Worm (Caenorhabditis elegans) whole organism, L4 larva: ENCODE measurements around the gene srw-68.

ENCODE experiments used
- F26F4.8 ChIP-seq: fragments of 200-800 bp; sonication (Bioruptor generic); conservative IDR thresholded peaks from 2 replicates; pipeline ENCODE4 v1.3.6; 2022; ENCODE audit warnings: missing genetic modification characterization, missing compliant biosample characterization
- F37D6.2 ChIP-seq: sonication (generic microtip); optimal IDR thresholded peaks from 2 replicates; lab custom pipeline; 2016; ENCODE audit warnings: mild to moderate bottlenecking, missing genetic modification characterization, missing compliant biosample characterization
- F44E2.7 ChIP-seq: fragments of 200-800 bp; sonication (Bioruptor generic); IDR thresholded peaks from 2 replicates; pipeline ENCODE4 v2.1.2; 2022; ENCODE audit warnings: missing genetic modification characterization, missing compliant biosample characterization
- F49E8.2 ChIP-seq: sonication (generic microtip); optimal IDR thresholded peaks from 2 replicates; lab custom pipeline; 2016; ENCODE audit warnings: missing compliant biosample characterization, mild to moderate bottlenecking, missing genetic modification characterization, borderline replicate concordance
- T20F7.1 ChIP-seq: fragments of 200-800 bp; sonication (Bioruptor generic); optimal IDR thresholded peaks from 2 replicates; lab custom pipeline; 2018; ENCODE audit warnings: mild to moderate bottlenecking, missing genetic modification characterization, missing compliant biosample characterization
- T26A8.4 ChIP-seq: fragments of 200-800 bp; sonication (Bioruptor generic); IDR thresholded peaks from 2 replicates; pipeline ENCODE4 v1.3.6; 2022; ENCODE audit warnings: missing genetic modification characterization, missing compliant biosample characterization
- Y105C5A.15 ChIP-seq: fragments of 200-800 bp; sonication (Bioruptor generic); IDR thresholded peaks from 2 replicates; pipeline ENCODE4 v1.3.6; 2022; ENCODE audit warnings: missing genetic modification characterization, missing compliant biosample characterization
- Y75B8A.6 ChIP-seq: fragments of 200-800 bp; sonication (Bioruptor generic); IDR thresholded peaks from 2 replicates; pipeline ENCODE4 v1.3.6; 2022; ENCODE audit warnings: missing genetic modification reagents, missing genetic modification characterization, missing compliant biosample characterization
- ZK337.2 ChIP-seq: fragments of 200-800 bp; sonication (Bioruptor generic); IDR thresholded peaks from 2 replicates; pipeline ENCODE4 v1.3.6; 2022; ENCODE audit warnings: missing genetic modification reagents, missing genetic modification characterization, missing compliant biosample characterization
- aha-1 ChIP-seq: fragments of 150-350 bp; peaks from one replicate; lab custom pipeline; 2014; ENCODE audit warnings: missing biosample characterization, missing genetic modification characterization
- aly-2 ChIP-seq: sonication (generic microtip); optimal IDR thresholded peaks from 2 replicates; lab custom pipeline; 2018; ENCODE audit warnings: missing biosample characterization, missing genetic modification characterization
- ama-1 ChIP-seq: fragments of 150-350 bp; optimal IDR thresholded peaks from 2 replicates; lab custom pipeline; 2014; ENCODE audit warnings: inconsistent platforms, mixed read lengths
- ceh-20 ChIP-seq: fragments of 200-800 bp; sonication (Bioruptor generic); IDR thresholded peaks from 2 replicates; pipeline ENCODE4 v1.3.6; 2022; ENCODE audit warnings: missing genetic modification reagents, missing genetic modification characterization, missing compliant biosample characterization
- ceh-28 ChIP-seq: fragments of 150-350 bp; optimal IDR thresholded peaks from 2 replicates; lab custom pipeline; 2014; ENCODE audit warnings: missing biosample characterization, missing genetic modification reagents, missing genetic modification characterization
- ceh-62 ChIP-seq: sonication (generic microtip); optimal IDR thresholded peaks from 2 replicates; lab custom pipeline; 2017; ENCODE audit warnings: missing biosample characterization, missing genetic modification characterization
- ces-1 ChIP-seq: fragments of 150-350 bp; sonication (generic microtip); optimal IDR thresholded peaks from 4 replicates; lab custom pipeline; 2014; ENCODE audit warnings: missing biosample characterization, missing genetic modification reagents, missing genetic modification characterization
- cey-2 ChIP-seq: sonication (generic microtip); optimal IDR thresholded peaks from 3 replicates; lab custom pipeline; 2017; ENCODE audit warnings: missing genetic modification characterization, mild to moderate bottlenecking, missing compliant biosample characterization, antibody characterized with exemption, borderline replicate concordance; ENCODE audit not compliant: insufficient read depth
- daf-8 ChIP-seq: fragments of 200-800 bp; sonication (Bioruptor generic); IDR thresholded peaks from 2 replicates; pipeline ENCODE4 v1.3.6; 2022; ENCODE audit warnings: missing genetic modification characterization, missing compliant biosample characterization
- dmd-6 ChIP-seq: fragments of 200-800 bp; sonication (Bioruptor generic); IDR thresholded peaks from 2 replicates; pipeline ENCODE4 v1.3.6; 2022; ENCODE audit warnings: missing genetic modification reagents, missing genetic modification characterization, missing compliant biosample characterization
- egl-27 ChIP-seq: sonication (generic microtip); optimal IDR thresholded peaks from 3 replicates; lab custom pipeline; 2017; ENCODE audit warnings: missing biosample characterization, missing genetic modification reagents, missing genetic modification characterization
- egl-43 ChIP-seq: fragments of 200-800 bp; sonication (Bioruptor generic); IDR thresholded peaks from 2 replicates; pipeline ENCODE4 v1.3.6; 2022; ENCODE audit warnings: missing genetic modification reagents, missing genetic modification characterization, missing compliant biosample characterization
- fkh-10 ChIP-seq: fragments of 150-350 bp; optimal IDR thresholded peaks from 2 replicates; lab custom pipeline; 2014; ENCODE audit warnings: missing biosample characterization, missing genetic modification reagents, missing genetic modification characterization
- gei-8 ChIP-seq: fragments of 200-800 bp; sonication (Bioruptor generic); optimal IDR thresholded peaks from 2 replicates; lab custom pipeline; 2018; ENCODE audit warnings: mild to moderate bottlenecking, missing genetic modification characterization, missing compliant biosample characterization
- hif-1 ChIP-seq, 2 experiments: sonication (generic microtip); optimal IDR thresholded peaks; 2 replicates each; lab custom pipeline; 2016 to 2017; ENCODE audit warnings: missing compliant biosample characterization in 2 of 2, missing genetic modification characterization in 2 of 2, missing genetic modification reagents in 2 of 2, missing genotype in 2 of 2, mild to moderate bottlenecking in 1 of 2
- hlh-30 ChIP-seq: sonication (generic microtip); optimal IDR thresholded peaks from 2 replicates; lab custom pipeline; 2017; ENCODE audit warnings: antibody characterized with exemption, mild to moderate bottlenecking, missing genetic modification characterization, missing compliant biosample characterization; ENCODE audit not compliant: insufficient read depth
- jun-1 ChIP-seq: fragments of 150-350 bp; optimal IDR thresholded peaks from 2 replicates; lab custom pipeline; 2014; ENCODE audit warnings: missing biosample characterization, missing genetic modification reagents, missing genetic modification characterization
- lin-1 ChIP-seq: fragments of 200-800 bp; sonication (Bioruptor generic); IDR thresholded peaks from 2 replicates; pipeline ENCODE4 v1.3.6; 2022; ENCODE audit warnings: missing genetic modification reagents, missing genetic modification characterization, missing compliant biosample characterization
- lin-15B ChIP-seq: fragments of 150-350 bp; sonication (generic microtip); optimal IDR thresholded peaks from 3 replicates; lab custom pipeline; 2014; ENCODE audit warnings: missing biosample characterization, missing genetic modification characterization
- lin-38 ChIP-seq: fragments of 200-800 bp; sonication (Bioruptor generic); IDR thresholded peaks from 2 replicates; pipeline ENCODE4 v1.3.6; 2022; ENCODE audit warnings: missing genetic modification reagents, missing genetic modification characterization, missing compliant biosample characterization
- lin-39 ChIP-seq: fragments of 150-350 bp; optimal IDR thresholded peaks from 2 replicates; lab custom pipeline; 2014; ENCODE audit warnings: missing biosample characterization, missing genetic modification reagents, missing genetic modification characterization
- lir-3 ChIP-seq: sonication (generic microtip); optimal IDR thresholded peaks from 2 replicates; lab custom pipeline; 2016; ENCODE audit warnings: mild to moderate bottlenecking, missing genetic modification characterization, missing compliant biosample characterization
- lsy-2 ChIP-seq, 2 experiments: fragments of 150-350 bp in 1 of 2; sonication (generic microtip) in 1 of 2; optimal IDR thresholded peaks; 2 replicates each; lab custom pipeline; 2014 to 2017; ENCODE audit warnings: missing biosample characterization in 2 of 2, missing genetic modification characterization in 2 of 2
- madf-9 ChIP-seq: fragments of 200-800 bp; sonication (Bioruptor generic); conservative IDR thresholded peaks from 2 replicates; pipeline ENCODE4 v1.3.6; 2022; ENCODE audit warnings: missing genetic modification reagents, missing genetic modification characterization, missing compliant biosample characterization
- mep-1 ChIP-seq: fragments of 150-350 bp; sonication (generic microtip); optimal IDR thresholded peaks from 3 replicates; lab custom pipeline; 2014; ENCODE audit warnings: missing biosample characterization, missing genetic modification characterization
- mes-2 ChIP-seq: sonication (generic microtip); optimal IDR thresholded peaks from 2 replicates; lab custom pipeline; 2016; ENCODE audit warnings: missing genotype, mild to moderate bottlenecking, missing genetic modification characterization, missing compliant biosample characterization; ENCODE audit not compliant: poor library complexity, severe bottlenecking
- mxl-3 ChIP-seq: fragments of 200-800 bp; sonication (Bioruptor generic); optimal IDR thresholded peaks from 2 replicates; lab custom pipeline; 2018; ENCODE audit warnings: mild to moderate bottlenecking, missing genetic modification characterization, missing compliant biosample characterization
- nhr-10 ChIP-seq: fragments of 150-350 bp; optimal IDR thresholded peaks from 2 replicates; lab custom pipeline; 2014; ENCODE audit warnings: missing biosample characterization, missing genetic modification characterization
- nhr-11 ChIP-seq: fragments of 150-350 bp; optimal IDR thresholded peaks from 2 replicates; lab custom pipeline; 2014; ENCODE audit warnings: missing biosample characterization, missing genetic modification characterization
- nhr-237 ChIP-seq: sonication (generic microtip); optimal IDR thresholded peaks from 2 replicates; lab custom pipeline; 2017; ENCODE audit warnings: missing biosample characterization, missing genetic modification characterization
- nhr-25 ChIP-seq: sonication (generic microtip); optimal IDR thresholded peaks from 2 replicates; lab custom pipeline; 2017; ENCODE audit warnings: missing genetic modification characterization, mild to moderate bottlenecking, missing compliant biosample characterization, antibody characterized with exemption, moderate library complexity, borderline replicate concordance; ENCODE audit not compliant: insufficient read depth
- nhr-28 ChIP-seq: fragments of 150-350 bp; optimal IDR thresholded peaks from 2 replicates; lab custom pipeline; 2014; ENCODE audit warnings: missing biosample characterization, missing genetic modification characterization
- nhr-48 ChIP-seq: sonication (generic microtip); optimal IDR thresholded peaks from 2 replicates; lab custom pipeline; 2016; ENCODE audit warnings: mild to moderate bottlenecking, missing genetic modification characterization, missing compliant biosample characterization
- php-3 ChIP-seq: fragments of 200-800 bp; sonication (Bioruptor generic); IDR thresholded peaks from 2 replicates; pipeline ENCODE4 v1.3.6; 2022; ENCODE audit warnings: missing genetic modification reagents, missing genetic modification characterization, missing compliant biosample characterization
- rbr-2 ChIP-seq: sonication (generic microtip); optimal IDR thresholded peaks from 2 replicates; lab custom pipeline; 2016; ENCODE audit warnings: missing genotype, missing genetic modification characterization, missing compliant biosample characterization
- saeg-2 ChIP-seq: fragments of 200-800 bp; sonication (Bioruptor generic); IDR thresholded peaks from 2 replicates; pipeline ENCODE4 v1.3.6; 2022; ENCODE audit warnings: missing genetic modification reagents, missing genetic modification characterization, missing compliant biosample characterization
- skn-1 ChIP-seq: fragments of 150-350 bp; optimal IDR thresholded peaks from 2 replicates; lab custom pipeline; 2014; ENCODE audit warnings: missing biosample characterization, missing genetic modification characterization
- snpc-1.2 ChIP-seq: fragments of 200-800 bp; sonication (Bioruptor generic); IDR thresholded peaks from 2 replicates; pipeline ENCODE4 v1.3.6; 2022; ENCODE audit warnings: missing genetic modification reagents, missing genetic modification characterization, missing compliant biosample characterization
- tra-1 ChIP-seq: fragments of 200-800 bp; sonication (Bioruptor generic); IDR thresholded peaks from 2 replicates; pipeline ENCODE4 v1.3.6; 2022; ENCODE audit warnings: missing genetic modification reagents, missing genetic modification characterization, missing compliant biosample characterization
- zfp-3 ChIP-seq: fragments of 200-800 bp; sonication (Bioruptor generic); conservative IDR thresholded peaks from 2 replicates; pipeline ENCODE4 v1.3.6; 2022; ENCODE audit warnings: missing genetic modification reagents, missing genetic modification characterization, missing compliant biosample characterization
- zip-2 ChIP-seq: fragments of 150-350 bp; optimal IDR thresholded peaks from 2 replicates; lab custom pipeline; 2014; ENCODE audit warnings: missing biosample characterization, missing genetic modification characterization

Gene srw-68

DNA sequence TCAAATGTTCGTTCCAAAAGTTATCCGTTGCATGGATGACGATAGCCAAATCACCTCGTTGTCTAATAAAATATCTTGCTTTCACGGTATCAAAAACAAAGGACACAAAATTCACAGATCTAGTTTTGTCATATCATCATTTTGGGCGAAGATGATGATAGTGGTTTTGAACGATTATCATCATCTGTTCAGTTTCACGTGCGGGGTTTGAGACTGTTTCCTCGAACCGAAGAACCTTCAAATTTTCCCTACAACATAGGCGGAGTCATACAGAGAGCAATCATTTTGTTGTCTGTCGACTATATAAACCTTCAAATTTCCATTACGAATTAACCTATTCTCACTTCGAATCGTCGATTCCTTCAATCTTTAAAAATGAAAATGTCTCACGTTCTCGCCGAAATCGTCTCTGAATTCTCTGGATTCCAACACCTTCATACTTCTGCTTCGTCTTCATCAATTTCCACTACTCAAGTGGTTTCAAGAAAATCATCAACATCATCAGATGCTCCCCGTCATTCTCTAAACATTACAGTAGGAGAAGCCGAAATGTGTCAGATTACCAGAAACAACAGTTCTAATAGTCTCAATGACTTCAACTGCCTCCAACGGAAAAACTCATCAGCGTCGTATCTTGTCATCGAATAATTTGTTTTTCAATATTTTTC, 13.3 kb downstream of the srw-68 start, which contains the start of gene F18E3.11 (continued):
- TF ChIP-seq F26F4.8, result no peak
- TF ChIP-seq T20F7.1 (GFP tag; lab: Kevin White, UChicago), result no peak
- no peak for TF ChIP-seq madf-9 (GFP tag; lab: Robert Waterston, UW)
- TF ChIP-seq mxl-3 (GFP tag; lab: Kevin White, UChicago), result peak; percentile 45
- peak in 1 of 2 experiments; percentile 50 for TF ChIP-seq hif-1 (tag; optimal IDR thresholded peaks at IDR 0.05; lab: Kevin White, UChicago)
- no peak for TF ChIP-seq mep-1 (tag; lab: Kevin White, UChicago)
- TF ChIP-seq ceh-28 (tag; lab: Kevin White, UChicago), result no peak
- no peak for TF ChIP-seq lin-1 (GFP tag; lab: Robert Waterston, UW)
- no peak for TF ChIP-seq mes-2 (tag; lab: Kevin White, UChicago)
- TF ChIP-seq F44E2.7 (GFP tag; lab: Robert Waterston, UW), result no peak
- no peak for TF ChIP-seq rbr-2 (tag; lab: Kevin White, UChicago)
- no peak for TF ChIP-seq lin-39 (tag; lab: Kevin White, UChicago)
- TF ChIP-seq cey-2, result no peak
- no peak for TF ChIP-seq F49E8.2 (tag; lab: Kevin White, UChicago)
- no peak for TF ChIP-seq nhr-10
- TF ChIP-seq zip-2 (tag; lab: Kevin White, UChicago), result no peak
- no peak for TF ChIP-seq nhr-11
- TF ChIP-seq egl-27, result no peak
- no peak for TF ChIP-seq daf-8 (GFP tag; lab: Robert Waterston, UW)
- TF ChIP-seq ZK337.2 (GFP tag; lab: Robert Waterston, UW), result no peak
- peak; percentile 77 for TF ChIP-seq aha-1 (tag; lab: Kevin White, UChicago)
- TF ChIP-seq lin-38 (GFP tag; lab: Robert Waterston, UW), result no peak
- TF ChIP-seq snpc-1.2 (GFP tag; lab: Robert Waterston, UW), result no peak
- peak; percentile 65 for TF ChIP-seq hlh-30
- TF ChIP-seq nhr-48 (tag; lab: Kevin White, UChicago), result peak; percentile 76
- 0 out of 2 replicates have a peak, but pooled peaks have one; percentile 29 for TF ChIP-seq tra-1 (GFP tag; lab: Robert Waterston, UW)
- TF ChIP-seq zfp-3, result no peak
- TF ChIP-seq ama-1 (lab: Kevin White, UChicago), result peak; percentile 94
- TF ChIP-seq dmd-6 (GFP tag; lab: Robert Waterston, UW), result peak; percentile 23; the same call in 1 of the 2 replicates
- no peak for TF ChIP-seq lsy-2 (tag; optimal IDR thresholded peaks at IDR 0.05; lab: Kevin White, UChicago)
- TF ChIP-seq nhr-28 (tag; lab: Kevin White, UChicago), result peak; percentile 90
- TF ChIP-seq F37D6.2 (tag; lab: Kevin White, UChicago), result no peak
- no peak for TF ChIP-seq jun-1 (tag; lab: Kevin White, UChicago)
- no peak for TF ChIP-seq lin-15B (tag; lab: Kevin White, UChicago)
- TF ChIP-seq aly-2 (tag; lab: Kevin White, UChicago), result no peak
- TF ChIP-seq T26A8.4 (GFP tag; lab: Robert Waterston, UW), result 0 out of 2 replicates have a peak, but pooled peaks have one; percentile 35
- no peak for TF ChIP-seq saeg-2 (GFP tag; lab: Robert Waterston, UW)
- TF ChIP-seq skn-1 (tag; lab: Kevin White, UChicago), result no peak
- TF ChIP-seq Y105C5A.15 (GFP tag; lab: Robert Waterston, UW), result no peak
- TF ChIP-seq ces-1 (GFP tag; lab: Kevin White, UChicago), result no peak
- no peak for TF ChIP-seq fkh-10 (GFP tag; lab: Kevin White, UChicago)
- TF ChIP-seq gei-8, result no peak
- peak; percentile 72 for TF ChIP-seq nhr-25 (tag; lab: Kevin White, UChicago)
- no peak for TF ChIP-seq nhr-237 (tag; lab: Kevin White, UChicago)
- TF ChIP-seq egl-43, result no peak
- TF ChIP-seq ceh-62 (tag; lab: Kevin White, UChicago), result no peak
- TF ChIP-seq ceh-20, result no peak
- TF ChIP-seq lir-3 (tag; lab: Kevin White, UChicago), result no peak
- no peak for TF ChIP-seq php-3 (GFP tag; lab: Robert Waterston, UW)
- no peak for TF ChIP-seq Y75B8A.6 (GFP tag; lab: Robert Waterston, UW)
